Fruit fly (Drosophila melanogaster) whole organism, embryonic: ENCODE data around the gene dpr18.

Experiments used
- Abd-B ChIP-seq: fragments of 200-800 bp; sonication (Bioruptor generic); optimal IDR thresholded peaks from 2 replicates; lab custom pipeline; 2018; ENCODE audit warnings: missing biosample characterization, mild to moderate bottlenecking, missing genetic modification characterization, moderate library complexity
- Atf-2 ChIP-seq: fragments of 200-800 bp; sonication (Bioruptor generic); optimal IDR thresholded peaks from 2 replicates; lab custom pipeline; 2016; ENCODE audit warnings: missing biosample characterization, missing genetic modification characterization
- Atf3 ChIP-seq: fragments of 200-800 bp; sonication (Bioruptor generic); optimal IDR thresholded peaks from 3 replicates; lab custom pipeline; 2016; ENCODE audit warnings: missing biosample characterization, missing genetic modification characterization
- Awh ChIP-seq: fragments of 200-800 bp; sonication (Bioruptor generic); IDR thresholded peaks from 2 replicates; pipeline ENCODE4, ENCODE4 v1.3.6; 2022; ENCODE audit warnings: missing biosample characterization, missing genetic modification characterization
- Blimp-1 ChIP-seq: fragments of 200-800 bp; sonication (Bioruptor generic); optimal IDR thresholded peaks from 3 replicates; lab custom pipeline; 2018; ENCODE audit warnings: missing biosample characterization, missing genetic modification characterization, mild to moderate bottlenecking, moderate library complexity, missing genetic modification reagents
- CG10543 ChIP-seq: fragments of 200-800 bp; sonication (Bioruptor generic); optimal IDR thresholded peaks from 3 replicates; lab custom pipeline; 2017; ENCODE audit warnings: missing biosample characterization, mild to moderate bottlenecking, missing genetic modification characterization, moderate library complexity
- CG12769 ChIP-seq: fragments of 200-800 bp; sonication (Bioruptor generic); optimal IDR thresholded peaks from 2 replicates; lab custom pipeline; 2019; ENCODE audit warnings: missing biosample characterization, mild to moderate bottlenecking, missing genetic modification characterization, moderate library complexity
- CG14050 ChIP-seq: fragments of 200-800 bp; sonication (Bioruptor generic); IDR thresholded peaks from 3 replicates; pipeline ENCODE4 v1.3.6; 2022; ENCODE audit warnings: missing biosample characterization, missing genetic modification characterization
- CG14860 ChIP-seq: fragments of 200-800 bp; sonication (Bioruptor generic); IDR thresholded peaks from 3 replicates; pipeline ENCODE4 v1.3.6; 2022; ENCODE audit warnings: missing biosample characterization, missing genetic modification characterization; ENCODE audit not compliant: partially characterized antibody
- CG15514 ChIP-seq: fragments of 200-800 bp; sonication (Bioruptor generic); optimal IDR thresholded peaks from 3 replicates; lab custom pipeline; 2017; ENCODE audit warnings: missing biosample characterization, missing genetic modification characterization, mild to moderate bottlenecking, moderate library complexity, missing genetic modification reagents
- CG16779 ChIP-seq: fragments of 200-800 bp; sonication (Bioruptor generic); IDR thresholded peaks from 2 replicates; pipeline ENCODE4 v1.3.6; 2022; ENCODE audit warnings: missing biosample characterization, missing genetic modification characterization
- CG17829 ChIP-seq: fragments of 200-800 bp; optimal IDR thresholded peaks from 2 replicates; lab custom pipeline; 2019; ENCODE audit warnings: missing biosample characterization, mild to moderate bottlenecking, missing genetic modification characterization, moderate library complexity
- CG30403 ChIP-seq: fragments of 200-800 bp; sonication (Bioruptor generic); optimal IDR thresholded peaks from 3 replicates; lab custom pipeline; 2016; ENCODE audit warnings: missing biosample characterization, missing genetic modification characterization
- CG31388 ChIP-seq: fragments of 200-800 bp; sonication (Bioruptor generic); optimal IDR thresholded peaks from 2 replicates; lab custom pipeline; 2016; ENCODE audit warnings: missing biosample characterization, missing genetic modification characterization
- CG32532 ChIP-seq: fragments of 200-800 bp; sonication (Bioruptor generic); IDR thresholded peaks from 2 replicates; pipeline ENCODE4 v1.3.6; 2022; ENCODE audit warnings: missing biosample characterization, missing genetic modification characterization
- CG4730 ChIP-seq: fragments of 200-800 bp; sonication (Bioruptor generic); IDR thresholded peaks from 2 replicates; pipeline ENCODE4 v1.3.6; 2022; ENCODE audit warnings: missing biosample characterization, missing genetic modification characterization
- CG6175 ChIP-seq: fragments of 200-800 bp; sonication (Bioruptor generic); IDR thresholded peaks from 3 replicates; pipeline ENCODE4 v1.3.6; 2022; ENCODE audit warnings: missing biosample characterization, missing genetic modification characterization
- CG6854 ChIP-seq: fragments of 200-800 bp; sonication (Bioruptor generic); optimal IDR thresholded peaks from 3 replicates; lab custom pipeline; 2017; ENCODE audit warnings: missing biosample characterization, mild to moderate bottlenecking, missing genetic modification characterization
- CG8359 ChIP-seq: fragments of 200-800 bp; sonication (Bioruptor generic); optimal IDR thresholded peaks from 2 replicates; lab custom pipeline; 2017; ENCODE audit warnings: missing biosample characterization, mild to moderate bottlenecking, missing genetic modification characterization, borderline replicate concordance
- CHES-1-like ChIP-seq: fragments of 200-800 bp; sonication (Bioruptor generic); optimal IDR thresholded peaks from 2 replicates; lab custom pipeline; 2016; ENCODE audit warnings: missing biosample characterization, missing genetic modification characterization
- CoRest ChIP-seq: fragments of 200-800 bp; sonication (Bioruptor generic); optimal IDR thresholded peaks from 3 replicates; lab custom pipeline; 2018; ENCODE audit warnings: missing biosample characterization, mild to moderate bottlenecking, missing genetic modification characterization, moderate library complexity
- Dfd ChIP-seq, 2 experiments: fragments of >200 bp; optimal IDR thresholded peaks; 2 replicates each; lab custom pipeline; 2017; ENCODE audit warnings: missing biosample characterization in 2 of 2, missing genetic modification characterization in 2 of 2
- Doc3 ChIP-seq: fragments of 200-800 bp; sonication (Bioruptor generic); IDR thresholded peaks from 3 replicates; pipeline ENCODE4 v1.3.6; 2022; ENCODE audit warnings: missing biosample characterization, missing genetic modification characterization; ENCODE audit not compliant: partially characterized antibody
- H2.0 ChIP-seq: fragments of 200-800 bp; sonication (Bioruptor generic); IDR thresholded peaks from 2 replicates; pipeline ENCODE4 v1.3.6; 2022; ENCODE audit warnings: missing biosample characterization, missing genetic modification characterization
- HLH4C ChIP-seq: fragments of 200-800 bp; sonication (Bioruptor generic); IDR thresholded peaks from 3 replicates; pipeline ENCODE4 v1.3.6; 2022; ENCODE audit warnings: missing biosample characterization, missing genetic modification characterization; ENCODE audit not compliant: partially characterized antibody
- HmgD ChIP-seq: fragments of 200-800 bp; sonication (Bioruptor generic); optimal IDR thresholded peaks from 3 replicates; lab custom pipeline; 2016; ENCODE audit warnings: missing biosample characterization, missing genetic modification characterization
- Opbp ChIP-seq: fragments of 200-800 bp; sonication (Bioruptor generic); IDR thresholded peaks from 3 replicates; pipeline ENCODE4 v1.3.6; 2022; ENCODE audit warnings: missing biosample characterization, missing genetic modification characterization; ENCODE audit not compliant: partially characterized antibody
- Rfx ChIP-seq: fragments of 200-800 bp; sonication (Bioruptor generic); IDR thresholded peaks from 2 replicates; pipeline ENCODE4 v1.3.6; 2022; ENCODE audit warnings: missing biosample characterization, missing genetic modification characterization
- Rx ChIP-seq: fragments of 200-800 bp; sonication (Bioruptor generic); IDR thresholded peaks from 2 replicates; pipeline ENCODE4 v1.3.6; 2022; ENCODE audit warnings: missing biosample characterization, missing genetic modification characterization
- abd-A ChIP-seq: fragments of 200-800 bp; sonication (Bioruptor generic); optimal IDR thresholded peaks from 3 replicates; lab custom pipeline; 2019; ENCODE audit warnings: missing biosample characterization, mild to moderate bottlenecking, missing genetic modification characterization, moderate library complexity
- bigmax ChIP-seq: fragments of 200-800 bp; sonication (Bioruptor generic); optimal IDR thresholded peaks from 2 replicates; lab custom pipeline; 2018; ENCODE audit warnings: missing biosample characterization, mild to moderate bottlenecking, missing genetic modification characterization
- disco-r ChIP-seq: fragments of 200-800 bp; sonication (Bioruptor generic); optimal IDR thresholded peaks from 2 replicates; lab custom pipeline; 2016; ENCODE audit warnings: missing biosample characterization, missing genetic modification characterization
- esg ChIP-seq: fragments of 200-800 bp; sonication (Bioruptor generic); conservative IDR thresholded peaks from 2 replicates; pipeline ENCODE4 v1.3.6; 2022; ENCODE audit warnings: missing biosample characterization, missing genetic modification characterization
- ewg ChIP-seq: fragments of 200-800 bp; sonication (Bioruptor generic); optimal IDR thresholded peaks from 3 replicates; lab custom pipeline; 2017; ENCODE audit warnings: mild to moderate bottlenecking, missing biosample characterization, missing genetic modification reagents, missing genetic modification characterization
- fd102C ChIP-seq: fragments of 200-800 bp; sonication (Bioruptor generic); optimal IDR thresholded peaks from 2 replicates; lab custom pipeline; 2018; ENCODE audit warnings: missing biosample characterization, mild to moderate bottlenecking, missing genetic modification characterization, moderate library complexity
- fd96Cb ChIP-seq: fragments of 200-800 bp; sonication (Bioruptor generic); optimal IDR thresholded peaks from 2 replicates; lab custom pipeline; 2018; ENCODE audit warnings: missing biosample characterization, mild to moderate bottlenecking, missing genetic modification characterization, moderate library complexity
- insv ChIP-seq, 2 experiments: fragments of 200-800 bp; sonication (Bioruptor generic); optimal IDR thresholded peaks; 3 replicates each; lab custom pipeline; 2016 to 2018; ENCODE audit warnings: missing biosample characterization in 2 of 2, missing genetic modification characterization in 2 of 2
- jing ChIP-seq: fragments of 200-800 bp; sonication (Bioruptor generic); optimal IDR thresholded peaks from 2 replicates; lab custom pipeline; 2018; ENCODE audit warnings: missing biosample characterization, mild to moderate bottlenecking, missing genetic modification characterization
- ken ChIP-seq: fragments of 200-800 bp; sonication (Bioruptor generic); IDR thresholded peaks from 3 replicates; pipeline ENCODE4 v1.3.6; 2022; ENCODE audit warnings: missing biosample characterization, missing genetic modification characterization
- maf-S ChIP-seq: fragments of 200-800 bp; sonication (Bioruptor generic); optimal IDR thresholded peaks from 2 replicates; lab custom pipeline; 2016; ENCODE audit warnings: missing biosample characterization, missing genetic modification characterization
- pfk ChIP-seq: fragments of 200-800 bp; sonication (Bioruptor generic); optimal IDR thresholded peaks from 2 replicates; lab custom pipeline; 2018; ENCODE audit warnings: missing biosample characterization, mild to moderate bottlenecking, missing genetic modification characterization, moderate library complexity
- pum ChIP-seq: fragments of 200-800 bp; sonication (Bioruptor generic); optimal IDR thresholded peaks from 2 replicates; lab custom pipeline; 2016; ENCODE audit warnings: missing biosample characterization, missing genetic modification characterization
- repo ChIP-seq: fragments of 200-800 bp; sonication (Bioruptor generic); optimal IDR thresholded peaks from 2 replicates; lab custom pipeline; 2016; ENCODE audit warnings: missing biosample characterization, missing genetic modification characterization
- schlank ChIP-seq: fragments of 200-800 bp; sonication (Bioruptor generic); optimal IDR thresholded peaks from 2 replicates; lab custom pipeline; 2018; ENCODE audit warnings: missing biosample characterization, mild to moderate bottlenecking, missing genetic modification characterization
- sug ChIP-seq: fragments of 200-800 bp; optimal IDR thresholded peaks from 2 replicates; lab custom pipeline; 2019; ENCODE audit warnings: missing biosample characterization, mild to moderate bottlenecking, missing genetic modification characterization, moderate library complexity
- tin ChIP-seq: fragments of 200-800 bp; sonication (Bioruptor generic); optimal IDR thresholded peaks from 3 replicates; lab custom pipeline; 2016; ENCODE audit warnings: missing biosample characterization, missing genetic modification characterization
- tup ChIP-seq: fragments of 200-800 bp; sonication (Bioruptor generic); optimal IDR thresholded peaks from 2 replicates; lab custom pipeline; 2016; ENCODE audit warnings: missing biosample characterization, mild to moderate bottlenecking, missing genetic modification characterization, moderate library complexity
- zen ChIP-seq: fragments of 200-800 bp; sonication (Bioruptor generic); optimal IDR thresholded peaks from 3 replicates; lab custom pipeline; 2018; ENCODE audit warnings: missing biosample characterization, mild to moderate bottlenecking, missing genetic modification characterization, moderate library complexity
- zf30C ChIP-seq: fragments of 200-800 bp; sonication (Bioruptor generic); optimal IDR thresholded peaks from 3 replicates; lab custom pipeline; 2018; ENCODE audit warnings: missing biosample characterization, mild to moderate bottlenecking, missing genetic modification characterization

Gene dpr18

DNA sequence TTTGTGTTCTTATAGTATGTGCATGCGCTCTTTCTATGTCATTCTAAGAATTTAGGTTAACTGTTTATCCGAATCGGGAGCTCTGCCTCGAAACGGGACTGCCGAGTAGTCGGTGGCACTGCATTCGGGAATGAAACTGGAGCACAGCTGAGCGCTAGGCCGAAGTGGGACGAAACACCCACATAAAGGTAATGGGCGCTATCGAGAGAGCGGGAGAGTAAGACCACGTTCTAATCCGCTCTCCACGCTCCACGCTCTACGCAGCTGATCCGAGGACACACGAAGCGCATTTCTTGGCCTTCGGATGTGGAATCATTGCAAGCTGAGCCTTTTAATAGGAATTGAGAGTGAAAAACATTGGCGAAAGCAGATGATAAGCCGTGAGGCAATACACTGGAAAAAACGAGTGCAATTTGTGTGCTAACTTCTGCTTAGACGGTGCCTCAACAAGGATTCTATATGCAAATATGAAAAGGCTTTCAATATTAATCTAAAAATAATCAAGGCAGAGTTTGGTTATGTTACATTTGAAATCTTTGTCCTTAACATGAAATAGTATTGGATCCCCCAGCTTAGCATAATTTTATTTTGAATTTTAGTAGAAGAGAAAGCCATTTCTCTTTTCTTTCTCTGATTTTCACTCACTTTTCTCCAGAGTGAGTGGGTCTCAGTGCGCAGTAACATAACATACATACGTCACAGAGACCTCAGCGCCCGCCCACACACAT lies 22.5 kb downstream of the dpr18 start (continued):
- TF ChIP-seq tin (no peak), fd102C (GFP tag; lab: Kevin White, UChicago) (no peak), CG4730 (GFP tag; lab: Robert Waterston, UW) (no peak), HmgD (GFP tag; lab: Kevin White, UChicago) (no peak), Rfx (no peak), Blimp-1 (GFP tag; lab: Kevin White, UChicago) (peak; percentile 36), insv (GFP tag; optimal IDR thresholded peaks at IDR 0.05; lab: Kevin White, UChicago) (no peak), tup (GFP tag; lab: Kevin White, UChicago) (no peak), CoRest (no peak), CG6175 (GFP tag; lab: Robert Waterston, UW) (no peak), Atf-2 (GFP tag; lab: Kevin White, UChicago) (no peak), CG10543 (GFP tag; lab: Kevin White, UChicago) (no peak), CG8359 (no peak), CG6854 (GFP tag; lab: Kevin White, UChicago) (no peak), CG16779 (no peak), esg (no peak; the same call in 1 of the 2 replicates), HLH4C (GFP tag; lab: Robert Waterston, UW) (no peak), CG30403 (GFP tag; lab: Kevin White, UChicago) (peak; percentile 39), pfk (GFP tag; lab: Kevin White, UChicago) (no peak), Dfd (GFP tag; optimal IDR thresholded peaks at IDR 0.05; lab: Kevin White, UChicago) (no peak), abd-A (tag; lab: Kevin White, UChicago) (no peak), zf30C (GFP tag; lab: Kevin White, UChicago) (peak; percentile 38), Atf3 (no peak), CG31388 (GFP tag; lab: Kevin White, UChicago) (no peak), sug (tag; lab: Kevin White, UChicago) (no peak), CG14860 (GFP tag; lab: Robert Waterston, UW) (no peak), maf-S (GFP tag; lab: Kevin White, UChicago) (no peak), Opbp (GFP tag; lab: Robert Waterston, UW) (no peak), disco-r (peak; percentile 46), CG15514 (no peak), zen (tag; lab: Kevin White, UChicago) (no peak), Awh (no peak), schlank (no peak), ken (GFP tag; lab: Robert Waterston, UW) (no peak), Rx (GFP tag; lab: Robert Waterston, UW) (no peak), pum (no peak), CG32532 (GFP tag; lab: Robert Waterston, UW) (peak; percentile 50; the same call in 1 of the 2 replicates), repo (GFP tag; lab: Kevin White, UChicago) (no peak), fd96Cb (tag; lab: Kevin White, UChicago) (peak; percentile 10), CG12769 (tag; lab: Kevin White, UChicago) (no peak), ewg (GFP tag; lab: Kevin White, UChicago) (peak; percentile 49), Doc3 (GFP tag; lab: Robert Waterston, UW) (no peak), jing (no peak), H2.0 (0 out of 2 replicates have a peak, but pooled peaks have one; percentile 22), CG17829 (tag; lab: Kevin White, UChicago) (peak; percentile 34), Abd-B (GFP tag; lab: Kevin White, UChicago) (no peak), CG14050 (no peak), bigmax (GFP tag; lab: Kevin White, UChicago) (no peak), CHES-1-like (GFP tag; lab: Kevin White, UChicago) (no peak)
